Fruit fly (Drosophila melanogaster): ENCODE data around the gene CG8012.

The CG8012 gene

dm6 chr3L:8187397-8187811, 27.7 kb upstream of the CG8012 start (continued):
- TF ChIP-seq nerfin-2 (GFP tag; IDR thresholded peaks at IDR 0.05; ENCODE audit: partially characterized antibody) = peak; percentile 21; the same call in 1 of the 2 replicates
- no peak for TF ChIP-seq pita (GFP tag; optimal IDR thresholded peaks at IDR 0.05)
- TF ChIP-seq fru (optimal IDR thresholded peaks at IDR 0.05) = no peak
- TF ChIP-seq Antp (GFP tag; optimal IDR thresholded peaks at IDR 0.05) = no peak
- no peak for TF ChIP-seq CG11247 (GFP tag; IDR thresholded peaks at IDR 0.05)
- TF ChIP-seq dysf (GFP tag; IDR thresholded peaks at IDR 0.05) = peak; percentile 33; the same call in 2 of the 3 replicates
- TF ChIP-seq Pdp1 (GFP tag; optimal IDR thresholded peaks at IDR 0.05) = peak in 1 of 2 experiments; percentile 20
- no peak for TF ChIP-seq Side (GFP tag; optimal IDR thresholded peaks at IDR 0.05)
- no peak for TF ChIP-seq pum (GFP tag; optimal IDR thresholded peaks at IDR 0.05)
- no peak for TF ChIP-seq CG1603 (tag; optimal IDR thresholded peaks at IDR 0.05)
- no peak for TF ChIP-seq Opbp (GFP tag; IDR thresholded peaks at IDR 0.05; ENCODE audit: partially characterized antibody)
- TF ChIP-seq CG15011 (GFP tag; optimal IDR thresholded peaks at IDR 0.05) = no peak
- TF ChIP-seq mirr (GFP tag; optimal IDR thresholded peaks at IDR 0.05) = no peak
- TF ChIP-seq Hand (GFP tag; optimal IDR thresholded peaks at IDR 0.05) = no peak
- TF ChIP-seq CG4404 (GFP tag; IDR thresholded peaks at IDR 0.05) = no peak
- no peak for TF ChIP-seq shn (GFP tag; optimal IDR thresholded peaks at IDR 0.05)
- TF ChIP-seq exex (tag; optimal IDR thresholded peaks at IDR 0.05) = no peak
- TF ChIP-seq CG3163 (GFP tag; optimal IDR thresholded peaks at IDR 0.05) = no peak
- peak; percentile 34; the same call in 2 of the 3 replicates for TF ChIP-seq row (GFP tag; IDR thresholded peaks at IDR 0.05)
- TF ChIP-seq NFAT (GFP tag; IDR thresholded peaks at IDR 0.05) = no peak
- TF ChIP-seq danr (GFP tag; IDR thresholded peaks at IDR 0.05) = no peak
- TF ChIP-seq CG17186 (GFP tag; optimal IDR thresholded peaks at IDR 0.05) = no peak
- TF ChIP-seq Sry-δ (GFP tag; optimal IDR thresholded peaks at IDR 0.05) = no peak
- TF ChIP-seq grau (tag; optimal IDR thresholded peaks at IDR 0.05) = peak; percentile 87
- TF ChIP-seq lola (GFP tag; optimal IDR thresholded peaks at IDR 0.05) = no peak
- no peak for TF ChIP-seq schlank (tag; optimal IDR thresholded peaks at IDR 0.05)
- TF ChIP-seq zfh1 (GFP tag; IDR thresholded peaks at IDR 0.05) = 0 out of 3 replicates have a peak, but pooled peaks have one; percentile 13
- TF ChIP-seq CG9437 (GFP tag; optimal IDR thresholded peaks at IDR 0.05) = peak; percentile 94
- TF ChIP-seq inv (GFP tag; IDR thresholded peaks at IDR 0.05; ENCODE audit: partially characterized antibody) = no peak
- no peak for TF ChIP-seq ato (GFP tag; IDR thresholded peaks at IDR 0.05; ENCODE audit: partially characterized antibody)

DNA sequence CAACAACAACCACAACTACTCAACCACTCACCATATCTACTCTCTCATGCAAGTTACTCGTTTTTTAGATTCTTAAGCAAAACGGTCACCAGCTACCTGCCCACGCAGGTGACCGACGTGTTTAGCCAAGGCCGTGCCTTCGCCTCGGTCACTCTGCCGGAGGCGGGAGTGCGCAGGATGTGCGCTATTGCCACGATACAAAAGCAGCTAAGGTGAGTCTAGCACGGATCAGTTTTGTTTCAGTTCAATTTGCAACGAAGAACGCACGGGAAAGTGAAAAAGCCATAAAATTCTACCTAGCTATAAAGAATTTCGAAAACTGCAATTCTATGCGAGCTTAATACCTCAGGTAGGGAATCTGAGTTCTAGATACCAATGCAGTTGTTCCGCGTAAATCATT, 25.8 kb upstream of the CG8012 start:
- TF ChIP-seq CG4360 (GFP tag; IDR thresholded peaks at IDR 0.05) = 0 out of 2 replicates have a peak, but pooled peaks have one; percentile 13
- peak; percentile 96 for TF ChIP-seq CG15479 (GFP tag; optimal IDR thresholded peaks at IDR 0.05)
- peak; percentile 72 for TF ChIP-seq Ets65A (GFP tag)
- peak; percentile 41 for TF ChIP-seq zen (tag; optimal IDR thresholded peaks at IDR 0.05)
- peak; percentile 76 for TF ChIP-seq cad (GFP tag; optimal IDR thresholded peaks at IDR 0.05)
- TF ChIP-seq tll (GFP tag; optimal IDR thresholded peaks at IDR 0.05) = peak in 1 of 2 experiments; percentile 98
- no peak for TF ChIP-seq Dbx (GFP tag; IDR thresholded peaks at IDR 0.05)
- no peak for TF ChIP-seq eve (GFP tag; optimal IDR thresholded peaks at IDR 0.05)

- TF ChIP-seq jumu (GFP tag; optimal IDR thresholded peaks at IDR 0.05) (no peak), CG1832 (GFP tag; optimal IDR thresholded peaks at IDR 0.05) (no peak), ftz-f1 (GFP tag; optimal IDR thresholded peaks at IDR 0.05) (no peak), croc (GFP tag; conservative IDR thresholded peaks at IDR 0.05) (no peak), CG7271 (tag; optimal IDR thresholded peaks at IDR 0.05) (no peak), Bdp1 (GFP tag; optimal IDR thresholded peaks at IDR 0.05) (no peak), Neu2 (GFP tag; optimal IDR thresholded peaks at IDR 0.05; ENCODE audit: borderline replicate concordance) (no peak), CG34224 (GFP tag; IDR thresholded peaks at IDR 0.05; ENCODE audit: partially characterized antibody) (peak; percentile 22; the same call in 1 of the 3 replicates), hkb (optimal IDR thresholded peaks at IDR 0.05) (no peak), hkb (GFP tag; IDR thresholded peaks at IDR 0.05) (no peak), CG8765 (GFP tag; IDR thresholded peaks at IDR 0.05) (no peak), trh (GFP tag; optimal IDR thresholded peaks at IDR 0.05) (no peak), Taf1 (GFP tag; IDR thresholded peaks at IDR 0.05) (no peak)
Observed at dm6 chr3L:8191042-8191613, 24.0 kb upstream of the CG8012 start, which contains the start of gene MED24. Gene MED24 (plus strand): TSS chr3L:8191270.

Measured in whole organism, embryonic.